Fruit fly (Drosophila melanogaster) whole organism, embryonic: ENCODE results near the gene CG14273.

Source experiments
- Atf6 ChIP-seq: fragments of 200-800 bp; sonication (Bioruptor generic); IDR thresholded peaks from 2 replicates; pipeline ENCODE4 v1.3.6; 2022; ENCODE audit warnings: missing biosample characterization, missing genetic modification characterization
- Awh ChIP-seq: fragments of 200-800 bp; sonication (Bioruptor generic); IDR thresholded peaks from 2 replicates; pipeline ENCODE4, ENCODE4 v1.3.6; 2022; ENCODE audit warnings: missing biosample characterization, missing genetic modification characterization
- B-H1 ChIP-seq: fragments of 200-800 bp; sonication (Bioruptor generic); IDR thresholded peaks from 3 replicates; pipeline ENCODE4 v1.3.6; 2022; ENCODE audit warnings: missing biosample characterization, missing genetic modification characterization
- CG10321 ChIP-seq: fragments of 200-800 bp; sonication (Bioruptor generic); IDR thresholded peaks from 2 replicates; pipeline ENCODE4 v1.3.6; 2022; ENCODE audit warnings: missing biosample characterization, missing genetic modification characterization
- CG13287 ChIP-seq: fragments of 200-800 bp; sonication (Bioruptor generic); IDR thresholded peaks from 2 replicates; pipeline ENCODE4 v1.3.6; 2022; ENCODE audit warnings: missing biosample characterization, missing genetic modification characterization; ENCODE audit not compliant: partially characterized antibody
- CG13296 ChIP-seq: fragments of 200-800 bp; sonication (Bioruptor generic); optimal IDR thresholded peaks from 3 replicates; lab custom pipeline; 2018; ENCODE audit warnings: missing biosample characterization, mild to moderate bottlenecking, missing genetic modification characterization
- CG13624 ChIP-seq: fragments of 200-800 bp; sonication (Bioruptor generic); optimal IDR thresholded peaks from 2 replicates; lab custom pipeline; 2016; ENCODE audit warnings: missing biosample characterization, missing genetic modification characterization
- CG14710 ChIP-seq: fragments of 200-800 bp; sonication (Bioruptor generic); optimal IDR thresholded peaks from 3 replicates; lab custom pipeline; 2019; ENCODE audit warnings: missing biosample characterization, mild to moderate bottlenecking, missing genetic modification characterization, moderate library complexity
- CG14860 ChIP-seq: fragments of 200-800 bp; sonication (Bioruptor generic); IDR thresholded peaks from 3 replicates; pipeline ENCODE4 v1.3.6; 2022; ENCODE audit warnings: missing biosample characterization, missing genetic modification characterization; ENCODE audit not compliant: partially characterized antibody
- CG17568 ChIP-seq: fragments of 200-800 bp; sonication (Bioruptor generic); optimal IDR thresholded peaks from 2 replicates; lab custom pipeline; 2018; ENCODE audit warnings: missing biosample characterization, mild to moderate bottlenecking, missing genetic modification characterization, moderate library complexity
- CG2199 ChIP-seq: fragments of 200-800 bp; sonication (Bioruptor generic); IDR thresholded peaks from 3 replicates; pipeline ENCODE4 v1.3.6; 2022; ENCODE audit warnings: missing biosample characterization, missing genetic modification characterization
- CG33213 ChIP-seq: fragments of 200-800 bp; sonication (Bioruptor generic); optimal IDR thresholded peaks from 3 replicates; lab custom pipeline; 2016; ENCODE audit warnings: missing biosample characterization, missing genetic modification characterization
- CG4360 ChIP-seq: fragments of 200-800 bp; sonication (Bioruptor generic); IDR thresholded peaks from 2 replicates; pipeline ENCODE4 v1.3.6; 2022; ENCODE audit warnings: missing biosample characterization, missing genetic modification characterization
- CG8924 ChIP-seq: fragments of 200-800 bp; optimal IDR thresholded peaks from 3 replicates; lab custom pipeline; 2019; ENCODE audit warnings: missing biosample characterization, mild to moderate bottlenecking, missing genetic modification characterization, moderate library complexity
- CG9727 ChIP-seq: fragments of 200-800 bp; sonication (Bioruptor generic); optimal IDR thresholded peaks from 3 replicates; lab custom pipeline; 2017; ENCODE audit warnings: missing biosample characterization, mild to moderate bottlenecking, missing genetic modification characterization
- CG9797 ChIP-seq: fragments of 200-800 bp; sonication (Bioruptor generic); optimal IDR thresholded peaks from 3 replicates; lab custom pipeline; 2018; ENCODE audit warnings: missing biosample characterization, mild to moderate bottlenecking, missing genetic modification characterization
- CTCF ChIP-seq: fragments of 200-800 bp; sonication (Bioruptor generic); optimal IDR thresholded peaks from 2 replicates; lab custom pipeline; 2017; ENCODE audit warnings: missing biosample characterization, mild to moderate bottlenecking, missing genetic modification characterization, moderate library complexity
- Dll ChIP-seq: fragments of 200-800 bp; sonication (Bioruptor generic); IDR thresholded peaks from 4 replicates; pipeline ENCODE4 v1.3.6; 2022; ENCODE audit warnings: missing biosample characterization, missing genetic modification characterization; ENCODE audit not compliant: partially characterized antibody
- Elba2 ChIP-seq: fragments of 200-800 bp; sonication (Bioruptor generic); optimal IDR thresholded peaks from 3 replicates; lab custom pipeline; 2016; ENCODE audit warnings: missing biosample characterization, missing genetic modification characterization
- Ets65A ChIP-seq: fragments of 200-800 bp; sonication (Bioruptor generic); peaks from one replicate; lab custom pipeline; 2016; ENCODE audit warnings: missing biosample characterization, missing genetic modification characterization
- HHEX ChIP-seq: fragments of 200-800 bp; sonication (Bioruptor generic); optimal IDR thresholded peaks from 3 replicates; lab custom pipeline; 2017; ENCODE audit warnings: missing biosample characterization, mild to moderate bottlenecking, missing genetic modification characterization, missing genetic modification reagents
- Hr78 ChIP-seq, 2 experiments: fragments of 200-800 bp in 1 of 2; fragments of >200 bp in 1 of 2; sonication (Bioruptor generic) in 1 of 2; optimal IDR thresholded peaks; 2 replicates each; lab custom pipeline; 2017 to 2019; ENCODE audit warnings: missing biosample characterization in 2 of 2, missing genetic modification characterization in 2 of 2, mild to moderate bottlenecking in 1 of 2, moderate library complexity in 1 of 2
- Lhr ChIP-seq: fragments of 200-800 bp; sonication (Bioruptor generic); optimal IDR thresholded peaks from 3 replicates; lab custom pipeline; 2017; ENCODE audit warnings: mild to moderate bottlenecking, missing biosample characterization, missing genetic modification reagents, missing genetic modification characterization
- MBD-R2 ChIP-seq: fragments of 200-800 bp; sonication (Bioruptor generic); IDR thresholded peaks from 2 replicates; pipeline ENCODE4 v1.3.6; 2022; ENCODE audit warnings: missing biosample characterization, missing genetic modification characterization
- Med ChIP-seq: fragments of 200-800 bp; sonication (Bioruptor generic); peaks from one replicate; lab custom pipeline; 2016; ENCODE audit warnings: missing biosample characterization, missing genetic modification characterization, mild to moderate bottlenecking, inconsistent platforms, moderate library complexity
- Myb ChIP-seq: fragments of 200-800 bp; sonication (Bioruptor generic); optimal IDR thresholded peaks from 2 replicates; lab custom pipeline; 2016; ENCODE audit warnings: missing biosample characterization, missing genetic modification characterization
- NC2α ChIP-seq: fragments of 200-800 bp; sonication (Bioruptor generic); optimal IDR thresholded peaks from 2 replicates; lab custom pipeline; 2016; ENCODE audit warnings: missing biosample characterization, missing genetic modification characterization
- NfI ChIP-seq: fragments of 200-800 bp; sonication (Bioruptor generic); optimal IDR thresholded peaks from 3 replicates; lab custom pipeline; 2018; ENCODE audit warnings: missing biosample characterization, mild to moderate bottlenecking, missing genetic modification characterization, moderate library complexity
- Rfx ChIP-seq: fragments of 200-800 bp; sonication (Bioruptor generic); IDR thresholded peaks from 2 replicates; pipeline ENCODE4 v1.3.6; 2022; ENCODE audit warnings: missing biosample characterization, missing genetic modification characterization
- Sin3A ChIP-seq: fragments of >200 bp; optimal IDR thresholded peaks from 2 replicates; lab custom pipeline; 2018
- Sox102F ChIP-seq: fragments of 200-800 bp; sonication (Bioruptor generic); optimal IDR thresholded peaks from 2 replicates; lab custom pipeline; 2018; ENCODE audit warnings: missing biosample characterization, mild to moderate bottlenecking, missing genetic modification characterization, moderate library complexity
- Stat92E ChIP-seq, 3 experiments: fragments of >200 bp in 2 of 3; fragments of 200-800 bp in 1 of 3; sonication (Bioruptor generic) in 1 of 3; optimal IDR thresholded peaks; 2 replicates each; lab custom pipeline; 2017 to 2019; ENCODE audit warnings: missing biosample characterization in 3 of 3, missing genetic modification characterization in 3 of 3, mild to moderate bottlenecking in 1 of 3, moderate library complexity in 1 of 3
- az2 ChIP-seq: fragments of 200-800 bp; sonication (Bioruptor generic); optimal IDR thresholded peaks from 3 replicates; lab custom pipeline; 2016; ENCODE audit warnings: missing biosample characterization, missing genetic modification characterization
- chm ChIP-seq: fragments of 200-800 bp; sonication (Bioruptor generic); IDR thresholded peaks from 2 replicates; pipeline ENCODE4 v1.3.6; 2022; ENCODE audit warnings: missing biosample characterization, missing genetic modification characterization
- crp ChIP-seq, 2 experiments: fragments of 200-800 bp; sonication (Bioruptor generic); optimal IDR thresholded peaks; 2 replicates in 1 of 2; 3 replicates in 1 of 2; lab custom pipeline; 2017; ENCODE audit warnings: missing biosample characterization in 2 of 2, missing genetic modification characterization in 2 of 2, mild to moderate bottlenecking in 1 of 2, moderate library complexity in 1 of 2
- exex ChIP-seq: fragments of 200-800 bp; sonication (Bioruptor generic); optimal IDR thresholded peaks from 4 replicates; lab custom pipeline; 2018; ENCODE audit warnings: missing biosample characterization, mild to moderate bottlenecking, missing genetic modification characterization, moderate library complexity
- gfzf ChIP-seq: fragments of 200-800 bp; sonication (Bioruptor generic); optimal IDR thresholded peaks from 2 replicates; lab custom pipeline; 2016; ENCODE audit warnings: missing biosample characterization, mild to moderate bottlenecking, missing genetic modification characterization, moderate library complexity
- hbn ChIP-seq: fragments of 200-800 bp; sonication (Bioruptor generic); IDR thresholded peaks from 2 replicates; pipeline ENCODE4 v1.3.6; 2022; ENCODE audit warnings: missing biosample characterization, missing genetic modification characterization; ENCODE audit not compliant: partially characterized antibody
- insv ChIP-seq, 2 experiments: fragments of 200-800 bp; sonication (Bioruptor generic); optimal IDR thresholded peaks; 3 replicates each; lab custom pipeline; 2016 to 2018; ENCODE audit warnings: missing biosample characterization in 2 of 2, missing genetic modification characterization in 2 of 2
- mirr ChIP-seq: fragments of 200-800 bp; sonication (Bioruptor generic); optimal IDR thresholded peaks from 3 replicates; lab custom pipeline; 2018; ENCODE audit warnings: missing biosample characterization, mild to moderate bottlenecking, missing genetic modification characterization
- mld ChIP-seq: fragments of 200-800 bp; sonication (Bioruptor generic); IDR thresholded peaks from 3 replicates; pipeline ENCODE4 v1.3.6; 2022; ENCODE audit warnings: missing biosample characterization, missing genetic modification characterization; ENCODE audit not compliant: partially characterized antibody
- nerfin-1 ChIP-seq: fragments of 200-800 bp; sonication (Bioruptor generic); optimal IDR thresholded peaks from 3 replicates; lab custom pipeline; 2019; ENCODE audit warnings: missing biosample characterization, mild to moderate bottlenecking, missing genetic modification characterization, moderate library complexity
- nmo ChIP-seq: fragments of 200-800 bp; sonication (Bioruptor generic); optimal IDR thresholded peaks from 2 replicates; lab custom pipeline; 2018; ENCODE audit warnings: missing biosample characterization, mild to moderate bottlenecking, missing genetic modification characterization, moderate library complexity
- nom ChIP-seq: fragments of 200-800 bp; sonication (Bioruptor generic); optimal IDR thresholded peaks from 2 replicates; lab custom pipeline; 2017; ENCODE audit warnings: missing biosample characterization, missing genetic modification characterization, mild to moderate bottlenecking, moderate library complexity, missing genetic modification reagents
- scrt ChIP-seq: fragments of 200-800 bp; sonication (Bioruptor generic); optimal IDR thresholded peaks from 2 replicates; lab custom pipeline; 2018; ENCODE audit warnings: missing biosample characterization, mild to moderate bottlenecking, missing genetic modification characterization, moderate library complexity
- unc-4 ChIP-seq: fragments of 200-800 bp; sonication (Bioruptor generic); IDR thresholded peaks from 2 replicates; pipeline ENCODE4 v1.3.6; 2022; ENCODE audit warnings: missing biosample characterization, missing genetic modification characterization; ENCODE audit not compliant: partially characterized antibody

CG14273 gene

DNA sequence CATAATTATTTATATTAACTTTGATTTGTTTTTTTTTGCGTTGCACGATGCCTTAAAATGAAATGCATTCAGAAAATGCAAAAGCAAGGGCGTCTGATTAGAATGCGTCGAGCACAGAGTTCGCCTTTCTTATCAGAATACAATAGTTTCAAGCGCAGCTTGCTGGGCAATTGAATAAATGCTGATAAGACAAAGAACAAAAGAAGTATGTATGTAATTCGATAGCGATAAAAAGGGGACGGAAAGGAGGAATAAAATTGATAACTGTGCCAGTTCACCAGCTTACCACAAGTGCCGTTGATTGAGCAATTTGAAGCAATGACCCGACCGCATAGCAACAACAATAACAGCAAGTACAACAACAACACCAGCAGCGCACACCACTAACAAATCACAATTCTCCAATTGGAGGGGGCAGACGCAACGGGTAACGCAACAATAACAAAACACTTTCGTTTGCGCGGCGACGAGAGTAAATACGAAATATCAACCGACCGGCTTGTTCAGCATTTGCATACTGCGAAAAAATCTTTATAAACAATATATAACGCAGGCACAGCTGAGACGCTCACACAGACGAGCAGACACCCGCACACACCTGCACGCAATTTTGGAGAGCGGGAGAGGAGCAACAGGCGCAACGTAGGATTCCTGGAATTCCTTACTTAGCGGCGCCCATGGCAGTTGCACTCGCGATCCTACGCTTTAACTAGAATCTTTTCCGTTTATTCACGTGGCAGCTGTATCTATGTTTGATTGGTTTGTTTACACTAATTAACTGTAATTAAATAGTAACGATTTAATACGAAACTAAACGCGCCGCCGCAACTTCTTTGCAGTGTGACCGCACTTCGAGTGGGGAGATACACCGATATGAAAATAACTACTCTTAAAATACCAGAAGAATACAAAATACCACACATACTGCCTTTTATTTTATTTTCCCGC, 42.0 kb upstream of the CG14273 start, which contains the start of gene Btk (continued):
- peak in 1 of 2 experiments; percentile 47 for TF ChIP-seq crp (GFP tag; optimal IDR thresholded peaks at IDR 0.05; lab: Kevin White, UChicago)
- peak; percentile 30 for TF ChIP-seq Lhr
- TF ChIP-seq CG2199 (GFP tag; lab: Robert Waterston, UW), result no peak
- peak; percentile 79 for TF ChIP-seq CTCF (GFP tag; lab: Kevin White, UChicago)
- no peak for TF ChIP-seq B-H1 (GFP tag; lab: Robert Waterston, UW)
- TF ChIP-seq Rfx (GFP tag; lab: Robert Waterston, UW), result peak; percentile 21; the same call in 1 of the 2 replicates
- peak; percentile 0 for TF ChIP-seq HHEX (GFP tag; lab: Kevin White, UChicago)
- TF ChIP-seq Sin3A (lab: Kevin White, UChicago), result peak; percentile 10
- peak; percentile 50 for TF ChIP-seq Med (GFP tag; lab: Kevin White, UChicago)
- TF ChIP-seq unc-4 (GFP tag; lab: Robert Waterston, UW), result 0 out of 2 replicates have a peak, but pooled peaks have one; percentile 19
- no peak for TF ChIP-seq NfI (GFP tag; lab: Kevin White, UChicago)
- TF ChIP-seq CG9727 (GFP tag; lab: Kevin White, UChicago), result peak; percentile 46
- peak; percentile 40 for TF ChIP-seq Ets65A (GFP tag; lab: Kevin White, UChicago)
- peak; percentile 96 for TF ChIP-seq CG4360 (GFP tag; lab: Robert Waterston, UW)
- TF ChIP-seq NC2α (GFP tag; lab: Kevin White, UChicago), result no peak
- peak; percentile 58 for TF ChIP-seq CG8924 (tag; lab: Kevin White, UChicago)
- peak; percentile 92 to 99 for TF ChIP-seq insv (GFP tag; optimal IDR thresholded peaks at IDR 0.05; lab: Kevin White, UChicago)
- peak; percentile 16 for TF ChIP-seq nmo (GFP tag; lab: Kevin White, UChicago)
- TF ChIP-seq Elba2 (GFP tag; lab: Kevin White, UChicago), result peak; percentile 3
- TF ChIP-seq Awh (GFP tag; lab: Robert Waterston, UW), result peak; percentile 44; the same call in 1 of the 2 replicates
- peak; percentile 5; the same call in 1 of the 2 replicates for TF ChIP-seq CG13287
- peak; percentile 58 for TF ChIP-seq CG17568 (GFP tag; lab: Kevin White, UChicago)
- TF ChIP-seq Sox102F (GFP tag; lab: Kevin White, UChicago), result no peak
- TF ChIP-seq scrt, result peak; percentile 83
- TF ChIP-seq Myb (GFP tag; lab: Kevin White, UChicago), result peak; percentile 55
- peak; percentile 24 for TF ChIP-seq CG14710 (tag; lab: Kevin White, UChicago)
- TF ChIP-seq nerfin-1, result peak; percentile 9
- peak; percentile 22; the same call in 1 of the 2 replicates for TF ChIP-seq CG10321 (GFP tag; lab: Robert Waterston, UW)
- peak; percentile 8 for TF ChIP-seq CG33213
- TF ChIP-seq CG13296 (GFP tag; lab: Kevin White, UChicago), result no peak
- no peak for TF ChIP-seq mirr
- TF ChIP-seq CG9797 (GFP tag; lab: Kevin White, UChicago), result peak; percentile 82
- peak; percentile 16 for TF ChIP-seq nom (GFP tag; lab: Kevin White, UChicago)
- TF ChIP-seq Stat92E (GFP tag; optimal IDR thresholded peaks at IDR 0.05; lab: Kevin White, UChicago), result peak in 1 of 3 experiments; percentile 91
- TF ChIP-seq Dll, result peak; percentile 53; the same call in 1 of the 4 replicates
- TF ChIP-seq hbn (GFP tag; lab: Robert Waterston, UW), result no peak
- TF ChIP-seq exex (tag; lab: Kevin White, UChicago), result peak; percentile 22
- TF ChIP-seq CG13624, result peak; percentile 40
- TF ChIP-seq az2 (GFP tag; lab: Kevin White, UChicago), result no peak
- 0 out of 3 replicates have a peak, but pooled peaks have one; percentile 26 for TF ChIP-seq CG14860
- peak; percentile 11; the same call in 1 of the 2 replicates for TF ChIP-seq MBD-R2 (GFP tag; lab: Robert Waterston, UW)
- TF ChIP-seq gfzf (GFP tag; lab: Kevin White, UChicago), result peak; percentile 84
- TF ChIP-seq Hr78 (GFP tag; optimal IDR thresholded peaks at IDR 0.05; lab: Kevin White, UChicago), result peak in 1 of 2 experiments; percentile 96
- TF ChIP-seq chm (GFP tag; lab: Robert Waterston, UW), result 0 out of 2 replicates have a peak, but pooled peaks have one; percentile 46
- TF ChIP-seq Atf6, result no peak
- TF ChIP-seq mld (GFP tag; lab: Robert Waterston, UW), result no peak
